Worm (Caenorhabditis elegans) whole organism, young adult: ENCODE results near the gene dnj-24.
A peak's percentile ranks its signal among the peaks of the same experiment; 100 is the strongest.

Experiments
- F57A8.1 ChIP-seq: fragments of 200-800 bp; sonication (Bioruptor generic); optimal IDR thresholded peaks from 2 replicates; lab custom pipeline; 2018; ENCODE audit warnings: mild to moderate bottlenecking, missing genetic modification characterization, moderate library complexity, missing compliant biosample characterization
- Y67H2A.10 ChIP-seq: fragments of 200-800 bp; sonication (Bioruptor generic); conservative IDR thresholded peaks from 2 replicates; pipeline ENCODE4 v1.3.6; 2022; ENCODE audit warnings: missing genetic modification reagents, missing genetic modification characterization, missing compliant biosample characterization
- ama-1 ChIP-seq, 3 experiments: fragments of 150-350 bp in 1 of 3; sonication (generic microtip) in 2 of 3; optimal IDR thresholded peaks; 2 replicates each; lab custom pipeline; 2014 to 2018; ENCODE audit warnings: missing biosample characterization in 2 of 3, missing genetic modification characterization in 2 of 3, missing genetic modification reagents in 2 of 3
- athp-1 ChIP-seq: sonication (generic microtip); optimal IDR thresholded peaks from 2 replicates; lab custom pipeline; 2017; ENCODE audit warnings: mild to moderate bottlenecking, missing genetic modification characterization, missing compliant biosample characterization
- attf-5 ChIP-seq: fragments of 200-800 bp; sonication (Bioruptor generic); optimal IDR thresholded peaks from 2 replicates; lab custom pipeline; 2018; ENCODE audit warnings: mild to moderate bottlenecking, missing genetic modification characterization, missing compliant biosample characterization
- efl-1 ChIP-seq: fragments of 150-350 bp; optimal IDR thresholded peaks from 2 replicates; lab custom pipeline; 2014; ENCODE audit warnings: missing biosample characterization, missing genetic modification reagents, missing genetic modification characterization
- lin-35 ChIP-seq, 3 experiments: fragments of 150-350 bp in 2 of 3; sonication (generic microtip) in 1 of 3; optimal IDR thresholded peaks; 2 replicates each; lab custom pipeline; 2014 to 2018; ENCODE audit warnings: missing biosample characterization in 3 of 3, missing genetic modification characterization in 3 of 3, missing genetic modification reagents in 3 of 3
- lir-1 ChIP-seq: fragments of 200-800 bp; sonication (Bioruptor generic); conservative IDR thresholded peaks from 2 replicates; pipeline ENCODE4 v1.3.6; 2022; ENCODE audit warnings: missing genetic modification reagents, missing genetic modification characterization, missing compliant biosample characterization
- sdz-38 ChIP-seq: sonication (generic microtip); optimal IDR thresholded peaks from 2 replicates; lab custom pipeline; 2016; ENCODE audit warnings: missing genotype, missing genetic modification characterization, missing compliant biosample characterization
- unc-62 ChIP-seq: fragments of 150-350 bp; optimal IDR thresholded peaks from 2 replicates; lab custom pipeline; 2014; ENCODE audit warnings: missing biosample characterization, missing genetic modification reagents, missing genetic modification characterization

- TF ChIP-seq attf-5, result no peak
- TF ChIP-seq athp-1 (tag; lab: Kevin White, UChicago), result peak; percentile 1
- no peak for TF ChIP-seq Y67H2A.10
- no peak for TF ChIP-seq sdz-38 (tag; lab: Kevin White, UChicago)
- no peak for TF ChIP-seq F57A8.1 (GFP tag; lab: Kevin White, UChicago)
- peak; percentile 46 for TF ChIP-seq efl-1 (GFP tag; lab: Kevin White, UChicago)
- no peak for TF ChIP-seq ama-1 (optimal IDR thresholded peaks at IDR 0.05; lab: Kevin White, UChicago)
- TF ChIP-seq ama-1 (GFP tag; optimal IDR thresholded peaks at IDR 0.05; lab: Kevin White, UChicago), result no peak
- TF ChIP-seq lir-1, result no peak
- no peak for TF ChIP-seq lin-35 (GFP tag; optimal IDR thresholded peaks at IDR 0.05; lab: Kevin White, UChicago)
- TF ChIP-seq unc-62 (GFP tag; lab: Kevin White, UChicago), result no peak
Measured at ce11 chrIII:5375001-5375532, 48.8 kb downstream of the dnj-24 start.
